Fruit fly (Drosophila melanogaster): Measurements from ENCODE around the gene Mcm10.

The Mcm10 gene

DNA sequence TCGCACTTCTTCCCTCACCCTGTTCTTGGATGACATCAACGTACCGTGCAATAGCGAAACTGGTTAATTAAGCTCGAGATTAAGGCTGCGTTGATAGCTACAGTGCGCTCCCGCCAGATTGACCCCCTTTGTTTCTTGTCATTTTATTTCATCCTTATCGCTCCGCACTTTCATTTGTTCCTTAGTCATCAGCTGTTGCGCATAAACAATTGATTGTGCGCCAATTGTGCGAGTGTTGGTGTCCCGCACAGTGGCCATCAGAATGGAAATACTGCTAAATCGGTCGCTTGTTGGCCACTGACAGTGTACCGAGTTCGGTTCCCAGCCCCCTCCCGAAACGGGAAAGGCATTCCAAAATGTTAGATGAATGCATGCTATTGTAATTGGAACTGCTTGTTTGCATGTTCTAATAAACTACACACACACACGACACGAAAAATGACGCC lies 39.9 kb downstream of the Mcm10 start:
- TF ChIP-seq gfzf (GFP tag; optimal IDR thresholded peaks at IDR 0.05) (no peak), lola (GFP tag; optimal IDR thresholded peaks at IDR 0.05) (no peak), CG11560 (tag; IDR thresholded peaks at IDR 0.05) (no peak), CG4360 (GFP tag; IDR thresholded peaks at IDR 0.05) (0 out of 2 replicates have a peak, but pooled peaks have one; percentile 16), dysf (GFP tag; IDR thresholded peaks at IDR 0.05) (no peak), CG6683 (GFP tag; optimal IDR thresholded peaks at IDR 0.05) (no peak), CG1529 (GFP tag; optimal IDR thresholded peaks at IDR 0.05) (no peak), eve (GFP tag; optimal IDR thresholded peaks at IDR 0.05) (no peak), zfh2 (GFP tag; optimal IDR thresholded peaks at IDR 0.05) (no peak), caup (GFP tag; optimal IDR thresholded peaks at IDR 0.05; ENCODE audit: severe bottlenecking) (no peak), Usf (GFP tag; optimal IDR thresholded peaks at IDR 0.05) (no peak), CG12104 (GFP tag; optimal IDR thresholded peaks at IDR 0.05) (no peak), chm (GFP tag; IDR thresholded peaks at IDR 0.05) (no peak; the same call in 1 of the 2 replicates), aop (GFP tag; IDR thresholded peaks at IDR 0.05) (no peak), CG14860 (GFP tag; IDR thresholded peaks at IDR 0.05; ENCODE audit: partially characterized antibody) (no peak), disco-r (GFP tag; optimal IDR thresholded peaks at IDR 0.05) (no peak), ken (GFP tag; IDR thresholded peaks at IDR 0.05) (peak; percentile 21; the same call in 1 of the 3 replicates), CG7839 (tag; optimal IDR thresholded peaks at IDR 0.05) (no peak), CG5180 (GFP tag; optimal IDR thresholded peaks at IDR 0.05) (no peak), CG4328 (GFP tag; optimal IDR thresholded peaks at IDR 0.05) (peak; percentile 5), BtbVII (GFP tag; optimal IDR thresholded peaks at IDR 0.05) (no peak), Med (GFP tag) (peak; percentile 71), abd-A (tag; optimal IDR thresholded peaks at IDR 0.05) (peak; percentile 18), CG3838 (GFP tag; optimal IDR thresholded peaks at IDR 0.05) (no peak), ara (GFP tag; IDR thresholded peaks at IDR 0.05) (peak; percentile 32; the same call in 1 of the 2 replicates), Ets65A (GFP tag) (no peak), da (GFP tag; optimal IDR thresholded peaks at IDR 0.05) (no peak), dm (GFP tag; optimal IDR thresholded peaks at IDR 0.05) (no peak), cas (GFP tag; IDR thresholded peaks at IDR 0.05) (no peak), lmd (GFP tag; IDR thresholded peaks at IDR 0.05) (peak; percentile 23; the same call in 1 of the 2 replicates), BEAF-32 (GFP tag; optimal IDR thresholded peaks at IDR 0.05) (no peak), CG11093 (GFP tag; IDR thresholded peaks at IDR 0.05) (no peak), phol (tag; optimal IDR thresholded peaks at IDR 0.05) (no peak), stwl (tag; optimal IDR thresholded peaks at IDR 0.05) (no peak), nom (GFP tag; optimal IDR thresholded peaks at IDR 0.05) (peak; percentile 21), chinmo (GFP tag; IDR thresholded peaks at IDR 0.05; ENCODE audit: partially characterized antibody) (0 out of 4 replicates have a peak, but pooled peaks have one; percentile 61), CG8478 (optimal IDR thresholded peaks at IDR 0.05) (no peak), CG16863 (GFP tag; optimal IDR thresholded peaks at IDR 0.05) (no peak), CG18619 (GFP tag; optimal IDR thresholded peaks at IDR 0.05) (no peak), CHES-1-like (GFP tag; optimal IDR thresholded peaks at IDR 0.05) (no peak), E2f2 (GFP tag; IDR thresholded peaks at IDR 0.05) (no peak), CG3847 (GFP tag; IDR thresholded peaks at IDR 0.05) (no peak), CG31388 (GFP tag; optimal IDR thresholded peaks at IDR 0.05) (no peak), usp (GFP tag; optimal IDR thresholded peaks at IDR 0.05) (no peak), Gsc (GFP tag; IDR thresholded peaks at IDR 0.05) (no peak), CG9797 (GFP tag; optimal IDR thresholded peaks at IDR 0.05) (no peak), Gug (GFP tag; IDR thresholded peaks at IDR 0.05) (no peak), CG6813 (GFP tag; optimal IDR thresholded peaks at IDR 0.05) (peak; percentile 3), Dip2 (GFP tag; IDR thresholded peaks at IDR 0.05) (no peak), h (optimal IDR thresholded peaks at IDR 0.05) (no peak), CG3065 (GFP tag; optimal IDR thresholded peaks at IDR 0.05) (no peak), CG12236 (GFP tag; optimal IDR thresholded peaks at IDR 0.05) (no peak)
